Worm (Caenorhabditis elegans) whole organism, midembryonic: Measurements from ENCODE around the gene cls-1.

ENCODE experiments used
- flt-1 ChIP-seq: fragments of 200-800 bp; sonication (Bioruptor generic); IDR thresholded peaks from 2 replicates; pipeline ENCODE4 v1.3.6; 2022; ENCODE audit warnings: missing genetic modification characterization, missing compliant biosample characterization
- klf-2 ChIP-seq: fragments of 200-800 bp; sonication (Bioruptor generic); conservative IDR thresholded peaks from 2 replicates; pipeline ENCODE4 v1.3.6; 2022; ENCODE audit warnings: missing genetic modification reagents, missing genetic modification characterization, missing compliant biosample characterization
- med-1 ChIP-seq: sonication (generic microtip); optimal IDR thresholded peaks from 2 replicates; lab custom pipeline; 2017; ENCODE audit warnings: missing genetic modification characterization, mild to moderate bottlenecking, missing compliant biosample characterization, antibody characterized with exemption, missing genetic modification reagents; ENCODE audit not compliant: insufficient read depth
- ref-1 ChIP-seq: fragments of 200-800 bp; sonication (Bioruptor generic); conservative IDR thresholded peaks from 2 replicates; pipeline ENCODE4 v1.3.6; 2022; ENCODE audit warnings: missing genetic modification reagents, missing genetic modification characterization, missing compliant biosample characterization
- tab-1 ChIP-seq: fragments of 200-800 bp; sonication (Bioruptor generic); IDR thresholded peaks from 2 replicates; pipeline ENCODE4 v1.3.6; 2022; ENCODE audit warnings: missing genetic modification characterization, missing compliant biosample characterization
- ztf-23 ChIP-seq: fragments of 200-800 bp; sonication (Bioruptor generic); IDR thresholded peaks from 2 replicates; pipeline ENCODE4 v1.3.6; 2022; ENCODE audit warnings: missing genetic modification reagents, missing genetic modification characterization, missing compliant biosample characterization
- ztf-29 ChIP-seq: fragments of 200-800 bp; sonication (Bioruptor generic); IDR thresholded peaks from 2 replicates; pipeline ENCODE4 v1.3.6; 2022; ENCODE audit warnings: missing genetic modification reagents, missing genetic modification characterization, missing compliant biosample characterization

DNA sequence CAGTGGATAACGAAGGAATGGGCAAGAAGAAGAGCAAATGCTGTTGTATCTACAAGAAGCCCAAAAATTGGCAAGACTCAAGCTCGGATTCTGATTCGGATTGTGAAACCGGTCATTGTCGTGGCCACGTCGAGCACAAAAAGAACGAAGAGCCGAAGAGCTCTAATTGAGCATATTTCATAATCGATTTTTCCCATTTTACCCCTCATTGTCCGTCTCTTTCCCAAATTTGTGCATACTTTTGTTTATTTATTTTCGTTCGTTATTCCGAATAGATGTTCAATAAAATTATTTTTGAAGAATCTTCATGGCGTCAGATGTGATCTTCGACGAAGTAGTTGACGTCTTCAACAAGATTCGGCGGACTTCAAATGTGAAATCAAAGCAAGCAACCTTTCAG is 13.2 kb downstream of the cls-1 start, which contains the start of gene lig-4:
- TF ChIP-seq med-1 (GFP tag; lab: Kevin White, UChicago) (no peak), ref-1 (no peak), ztf-23 (GFP tag; lab: Robert Waterston, UW) (no peak), flt-1 (GFP tag; lab: Robert Waterston, UW) (no peak), tab-1 (GFP tag; lab: Robert Waterston, UW) (no peak), ztf-29 (GFP tag; lab: Robert Waterston, UW) (no peak), klf-2 (GFP tag; lab: Robert Waterston, UW) (no peak)
